Worm (Caenorhabditis elegans): Measurements from ENCODE around the gene AH9.6.

Gene AH9.6

DNA sequence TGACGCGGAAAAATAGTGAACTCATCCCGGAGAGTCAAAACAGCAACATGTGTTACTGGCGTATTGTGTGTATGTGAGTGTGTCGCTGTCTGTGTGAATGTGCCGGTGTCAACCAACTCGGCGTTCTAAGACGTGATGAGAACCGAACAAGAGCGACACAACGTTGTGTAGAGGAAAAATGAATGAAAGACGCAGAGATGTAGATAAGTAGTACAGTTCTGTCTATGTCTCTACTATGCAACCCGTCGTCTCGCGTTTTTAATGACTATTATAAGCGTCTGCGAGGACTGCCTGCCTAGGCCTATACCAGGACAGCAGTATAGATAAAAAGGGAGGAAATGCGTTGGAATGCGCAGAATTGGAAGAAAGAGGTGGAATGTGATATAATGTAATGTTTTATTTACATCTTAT, 20.0 kb upstream of the AH9.6 start (continued):
- TF ChIP-seq elt-1 (tag; optimal IDR thresholded peaks at IDR 0.05; ENCODE audit: borderline replicate concordance, insufficient read depth), result no peak
- TF ChIP-seq nhr-2 (tag; optimal IDR thresholded peaks at IDR 0.05), result peak; percentile 67

DNA sequence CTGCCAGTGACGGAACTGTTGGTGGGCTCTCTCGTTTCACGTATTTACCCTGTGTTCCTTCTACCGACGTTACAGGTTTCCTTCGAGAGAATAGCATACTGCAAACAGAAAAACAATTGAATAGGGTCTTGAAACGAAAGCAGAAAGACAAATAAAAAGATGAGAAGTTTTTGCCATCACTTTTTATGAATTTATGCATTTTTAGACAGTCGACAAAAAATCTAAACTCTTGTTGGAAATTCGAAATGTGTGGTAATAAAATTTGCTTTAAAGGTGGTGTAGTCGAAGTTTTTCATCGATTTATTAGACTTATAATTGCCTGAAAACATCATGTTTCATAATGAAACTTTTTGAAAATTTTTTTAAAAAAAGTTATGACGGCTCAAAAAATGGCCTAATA, 19.2 kb upstream of the AH9.6 start, which contains the start of gene sav-1:
TSS of gene sav-1 (minus strand) at position 101 of the 400 bp plus-strand sequence.
- no peak for TF ChIP-seq ham-2 (GFP tag; optimal IDR thresholded peaks at IDR 0.05)
- TF ChIP-seq bed-3 (GFP tag; optimal IDR thresholded peaks at IDR 0.05), result no peak
- no peak for TF ChIP-seq lin-32 (GFP tag; optimal IDR thresholded peaks at IDR 0.05)
- no peak for TF ChIP-seq nhr-2 (tag; optimal IDR thresholded peaks at IDR 0.05)
- no peak for TF ChIP-seq tbx-8 (GFP tag; optimal IDR thresholded peaks at IDR 0.05)
- TF ChIP-seq mep-1 (tag; optimal IDR thresholded peaks at IDR 0.05), result no peak
- TF ChIP-seq nhr-12 (tag; optimal IDR thresholded peaks at IDR 0.05), result no peak

DNA sequence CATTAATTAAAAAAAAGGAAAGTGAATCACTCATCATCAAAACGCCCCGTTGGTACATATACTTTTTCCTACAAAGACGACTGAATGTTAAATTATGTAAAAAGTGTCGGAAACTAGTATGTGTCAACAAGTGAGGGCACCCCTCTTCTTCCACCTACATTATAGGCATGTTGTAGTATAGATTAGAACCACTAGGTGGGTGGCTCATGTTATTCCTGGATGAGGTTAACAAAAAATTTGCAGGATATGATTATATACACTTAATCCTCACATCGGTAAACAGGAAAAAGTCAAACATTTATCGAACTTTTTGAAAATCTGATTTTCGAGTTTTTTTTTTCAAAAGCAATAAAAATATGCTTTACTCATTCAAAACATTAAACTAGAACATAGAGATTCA, 8.1 kb upstream of the AH9.6 start:
- TF ChIP-seq snpc-4 (tag; optimal IDR thresholded peaks at IDR 0.05), result no peak
- TF ChIP-seq sem-2 (GFP tag; optimal IDR thresholded peaks at IDR 0.05), result no peak
- TF ChIP-seq bed-3 (GFP tag; optimal IDR thresholded peaks at IDR 0.05), result no peak
- no peak for TF ChIP-seq ceh-43 (GFP tag; optimal IDR thresholded peaks at IDR 0.05)
- no peak for TF ChIP-seq mep-1 (tag; optimal IDR thresholded peaks at IDR 0.05)
- no peak for TF ChIP-seq tbx-8 (GFP tag; optimal IDR thresholded peaks at IDR 0.05)
- TF ChIP-seq mls-2 (tag; optimal IDR thresholded peaks at IDR 0.05), result no peak
- no peak for TF ChIP-seq unc-39 (tag; optimal IDR thresholded peaks at IDR 0.05)
- TF ChIP-seq nhr-76 (tag; optimal IDR thresholded peaks at IDR 0.05), result no peak
- TF ChIP-seq zip-8 (tag; optimal IDR thresholded peaks at IDR 0.05), result no peak
- no peak for TF ChIP-seq M03D4.4 (tag; optimal IDR thresholded peaks at IDR 0.05)
- no peak for TF ChIP-seq lin-13 (tag; optimal IDR thresholded peaks at IDR 0.05)

DNA sequence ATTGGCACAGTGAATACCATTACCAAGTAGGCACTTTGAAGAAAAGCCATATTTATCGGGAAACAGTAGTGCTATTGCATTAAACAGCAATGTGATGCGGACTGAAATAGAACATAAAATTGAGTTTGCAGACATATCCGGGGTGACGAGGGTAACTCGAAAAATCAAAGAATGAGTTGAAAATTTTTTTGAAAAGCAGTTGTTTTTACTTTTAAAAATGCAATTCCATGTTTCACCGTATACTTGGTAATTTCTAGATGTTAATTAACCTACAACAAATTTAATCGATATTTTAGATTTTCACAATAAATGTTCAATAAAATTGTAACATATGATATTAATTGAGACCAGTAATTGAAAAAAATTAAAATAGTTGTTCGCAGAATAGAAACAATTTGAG, 6.3 kb upstream of the AH9.6 start, which contains the start of gene AH9.4:
TSS of gene AH9.4 (minus strand) at position 101 of the 400 bp plus-strand sequence.
- TF ChIP-seq ceh-83 (GFP tag; optimal IDR thresholded peaks at IDR 0.05) (no peak), drap-1 (GFP tag; optimal IDR thresholded peaks at IDR 0.05) (no peak), mls-2 (tag; optimal IDR thresholded peaks at IDR 0.05) (no peak), unc-39 (tag; optimal IDR thresholded peaks at IDR 0.05) (no peak), bed-3 (GFP tag; optimal IDR thresholded peaks at IDR 0.05) (no peak), tbx-8 (GFP tag; optimal IDR thresholded peaks at IDR 0.05) (no peak), lin-32 (GFP tag; optimal IDR thresholded peaks at IDR 0.05) (no peak), M03D4.4 (tag; optimal IDR thresholded peaks at IDR 0.05) (no peak), ztf-11 (tag; optimal IDR thresholded peaks at IDR 0.05) (no peak), ceh-43 (GFP tag; optimal IDR thresholded peaks at IDR 0.05) (no peak), lin-13 (tag; optimal IDR thresholded peaks at IDR 0.05) (no peak), cnd-1 (tag; optimal IDR thresholded peaks at IDR 0.05) (no peak)

DNA sequence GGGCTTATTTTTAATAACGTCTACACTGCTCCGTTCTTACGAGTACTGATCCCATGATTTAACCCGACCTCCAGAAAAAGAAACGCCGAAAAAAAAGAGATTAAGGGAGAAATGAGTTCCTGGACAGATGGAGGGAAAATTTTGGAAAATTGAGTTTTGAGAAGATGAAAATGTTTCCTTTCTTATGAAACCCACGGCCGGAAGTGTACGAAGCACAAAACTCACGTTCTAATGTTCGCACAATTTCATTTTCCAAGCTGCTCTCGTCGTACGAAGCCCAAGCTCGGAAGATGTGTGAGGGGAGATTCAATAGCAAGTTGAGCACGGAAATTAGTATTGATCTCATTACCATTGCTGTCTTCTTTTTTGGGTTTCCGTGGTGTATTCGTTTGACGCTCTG, 3.5 kb upstream of the AH9.6 start:
- TF ChIP-seq ces-1 (GFP tag; optimal IDR thresholded peaks at IDR 0.05) (peak; percentile 79), ham-2 (GFP tag; optimal IDR thresholded peaks at IDR 0.05) (no peak)

DNA sequence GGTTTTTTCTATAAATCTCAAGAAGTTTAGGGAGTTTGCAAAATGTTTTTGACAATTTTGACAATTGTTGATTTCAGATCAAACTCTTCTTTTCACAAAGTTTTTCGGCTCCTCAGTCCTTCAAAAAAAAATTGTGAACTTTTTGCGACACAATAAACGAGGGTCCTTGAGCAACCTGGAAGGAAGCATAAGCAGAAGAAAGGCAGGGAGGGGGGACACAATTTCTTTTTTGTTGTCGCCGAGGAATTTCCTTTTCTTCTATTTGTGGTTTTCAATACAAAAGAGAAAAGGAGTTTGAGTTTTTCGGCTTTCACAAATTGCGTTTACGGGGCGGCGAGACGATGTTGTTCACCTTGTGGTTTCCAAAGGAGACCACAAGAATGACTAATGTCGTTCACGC, 1.2 kb downstream of the AH9.6 start:
- TF ChIP-seq ces-1 (GFP tag; optimal IDR thresholded peaks at IDR 0.05), result peak; percentile 21
- no peak for TF ChIP-seq nhr-76 (tag; optimal IDR thresholded peaks at IDR 0.05)

DNA sequence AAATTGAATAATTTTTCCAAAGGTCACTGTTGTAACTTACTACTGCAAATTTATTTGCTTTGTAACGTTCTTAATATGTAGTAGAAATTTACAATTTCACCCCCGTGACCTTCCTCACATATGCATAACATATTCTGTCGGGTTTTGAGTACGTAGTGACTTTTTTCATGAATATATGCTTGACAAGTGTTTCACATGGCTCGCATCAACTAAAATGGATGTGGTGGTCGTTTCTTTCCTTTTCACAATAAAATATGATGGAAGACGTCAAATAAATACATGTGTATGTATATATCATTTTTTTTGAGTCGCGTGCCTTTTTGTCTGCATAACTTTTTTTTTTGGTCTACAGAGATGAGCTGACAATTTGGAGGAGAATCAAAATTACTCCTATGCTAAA, 1.6 kb downstream of the AH9.6 start:
- TF ChIP-seq ces-1 (GFP tag; optimal IDR thresholded peaks at IDR 0.05), result no peak
- no peak for TF ChIP-seq sptf-1 (tag; optimal IDR thresholded peaks at IDR 0.05)
- TF ChIP-seq nhr-76 (tag; optimal IDR thresholded peaks at IDR 0.05), result no peak
- TF ChIP-seq nhr-12 (tag; optimal IDR thresholded peaks at IDR 0.05), result no peak
- no peak for TF ChIP-seq sem-2 (GFP tag; optimal IDR thresholded peaks at IDR 0.05)
- TF ChIP-seq hlh-1 (tag; optimal IDR thresholded peaks at IDR 0.05), result no peak
- no peak for TF ChIP-seq mab-5 (tag; optimal IDR thresholded peaks at IDR 0.05)
- TF ChIP-seq ham-2 (GFP tag; optimal IDR thresholded peaks at IDR 0.05), result no peak
- no peak for TF ChIP-seq snpc-4 (tag; optimal IDR thresholded peaks at IDR 0.05)
- TF ChIP-seq M03D4.4 (tag; optimal IDR thresholded peaks at IDR 0.05), result no peak

DNA sequence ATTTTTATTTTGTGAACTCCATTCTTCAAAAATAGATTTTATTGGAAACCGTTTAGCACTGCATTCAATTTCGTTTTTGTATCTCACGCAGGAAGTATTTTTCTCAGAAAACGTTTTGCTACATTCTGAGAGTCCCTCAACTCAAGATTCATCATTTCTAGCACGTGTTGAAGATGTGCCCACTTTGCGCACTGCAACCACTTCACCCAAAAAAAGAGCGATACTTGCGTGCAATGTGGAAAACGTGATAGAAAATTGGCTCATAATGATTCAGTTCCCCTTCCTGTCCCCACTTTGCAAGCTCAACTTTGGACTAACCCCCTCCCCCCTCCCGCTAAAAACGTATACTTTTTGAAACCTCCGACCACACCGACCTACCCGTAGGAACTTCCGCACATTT, 2.9 kb downstream of the AH9.6 start:
- TF ChIP-seq flh-1 (GFP tag; optimal IDR thresholded peaks at IDR 0.05) (no peak), ceh-83 (GFP tag; optimal IDR thresholded peaks at IDR 0.05) (no peak), mep-1 (tag; optimal IDR thresholded peaks at IDR 0.05) (no peak), cnd-1 (tag; optimal IDR thresholded peaks at IDR 0.05) (no peak), snpc-4 (tag; optimal IDR thresholded peaks at IDR 0.05) (no peak), lsy-2 (tag; optimal IDR thresholded peaks at IDR 0.05) (no peak), mab-5 (tag; optimal IDR thresholded peaks at IDR 0.05) (no peak), nhr-237 (tag; optimal IDR thresholded peaks at IDR 0.05) (no peak), ztf-11 (tag; optimal IDR thresholded peaks at IDR 0.05) (no peak), drap-1 (GFP tag; optimal IDR thresholded peaks at IDR 0.05) (no peak)
